Worm (Caenorhabditis elegans) whole organism, L1 larva: ENCODE results near the gene irg-7.

Experiments used
- fkh-10 ChIP-seq: sonication (generic microtip); optimal IDR thresholded peaks from 2 replicates; lab custom pipeline; 2017; ENCODE audit warnings: missing biosample characterization, missing genetic modification reagents, missing genetic modification characterization
- jun-1 ChIP-seq: fragments of 150-350 bp; optimal IDR thresholded peaks from 2 replicates; lab custom pipeline; 2014; ENCODE audit warnings: missing biosample characterization, missing genetic modification reagents, missing genetic modification characterization
- pqm-1 ChIP-seq: sonication (generic microtip); optimal IDR thresholded peaks from 3 replicates; lab custom pipeline; 2017; ENCODE audit warnings: missing biosample characterization, missing genetic modification characterization
- skn-1 ChIP-seq: fragments of 150-350 bp; optimal IDR thresholded peaks from 2 replicates; lab custom pipeline; 2014; ENCODE audit warnings: missing biosample characterization, missing genetic modification characterization
- snpc-4 ChIP-seq: fragments of 150-350 bp; optimal IDR thresholded peaks from 2 replicates; lab custom pipeline; 2014; ENCODE audit warnings: missing biosample characterization, missing genetic modification characterization
- tbx-2 ChIP-seq: sonication (generic microtip); optimal IDR thresholded peaks from 2 replicates; lab custom pipeline; 2016; ENCODE audit warnings: missing genetic modification characterization, missing compliant biosample characterization
- unc-30 ChIP-seq: sonication (generic microtip); optimal IDR thresholded peaks from 2 replicates; lab custom pipeline; 2017; ENCODE audit warnings: missing biosample characterization, missing genetic modification characterization
- unc-86 ChIP-seq: sonication (generic microtip); optimal IDR thresholded peaks from 2 replicates; lab custom pipeline; 2016; ENCODE audit warnings: missing genetic modification characterization, missing compliant biosample characterization
- unc-98 ChIP-seq: fragments of 200-800 bp; sonication (Bioruptor generic); IDR thresholded peaks from 2 replicates; pipeline ENCODE4 v1.3.6; 2022; ENCODE audit warnings: missing genetic modification characterization, missing compliant biosample characterization

ce11 chrX:3216698-3217097, 26.7 kb downstream of the irg-7 start:
- no peak for TF ChIP-seq fkh-10 (GFP tag; lab: Kevin White, UChicago)
- TF ChIP-seq unc-98 (GFP tag; lab: Robert Waterston, UW) = no peak
- no peak for TF ChIP-seq snpc-4 (tag; lab: Kevin White, UChicago)
- TF ChIP-seq tbx-2 (tag; lab: Kevin White, UChicago) = no peak
- TF ChIP-seq unc-30 (tag; lab: Kevin White, UChicago) = no peak
- no peak for TF ChIP-seq jun-1 (tag; lab: Kevin White, UChicago)
- no peak for TF ChIP-seq pqm-1
- TF ChIP-seq unc-86 (tag; lab: Kevin White, UChicago) = no peak
- TF ChIP-seq skn-1 = no peak
